Worm (Caenorhabditis elegans) whole organism, L4/young adult: Measurements from ENCODE around the gene tax-4.

Source experiments
- dao-5 ChIP-seq: sonication (generic microtip); optimal IDR thresholded peaks from 2 replicates; lab custom pipeline; 2016; ENCODE audit warnings: missing genotype, missing genetic modification characterization, moderate library complexity, missing compliant biosample characterization
- him-1 ChIP-seq: sonication (generic microtip); optimal IDR thresholded peaks from 2 replicates; lab custom pipeline; 2016; ENCODE audit warnings: missing genotype, missing genetic modification reagents, missing genetic modification characterization, missing compliant biosample characterization

DNA sequence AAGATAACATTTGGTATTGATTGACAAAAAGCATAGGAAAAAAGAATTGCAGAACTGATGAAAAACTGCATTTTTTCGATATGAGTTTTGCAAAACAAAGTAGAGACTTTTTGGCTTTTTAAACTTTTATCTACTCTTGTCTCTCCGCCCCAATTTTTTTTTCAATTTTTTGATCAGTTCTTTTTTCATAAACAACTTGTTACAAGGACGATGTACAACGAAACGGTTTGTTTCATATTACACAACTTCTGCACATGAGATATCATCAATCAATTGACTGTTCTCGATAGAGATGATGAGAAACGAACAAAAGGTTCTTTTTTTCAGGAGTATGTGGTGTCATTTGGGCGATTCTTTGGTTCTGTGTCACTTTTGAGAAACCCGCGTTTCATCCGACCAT lies 42.7 kb upstream of the tax-4 start, which contains the start of gene ZK512.7:
- TF ChIP-seq him-1 (tag; lab: Kevin White, UChicago) = no peak
- TF ChIP-seq dao-5 (tag; lab: Kevin White, UChicago) = no peak
